Worm (Caenorhabditis elegans) whole organism, mixed stage, embryonic: ENCODE results near the gene F49C12.1.
"Not testable (repeated sequence)": the region's sequence is repeated elsewhere in the genome, so short reads cannot be mapped to it uniquely, and the experiment has no call there.

Experiments used
- M03D4.4 ChIP-seq: sonication (generic microtip); optimal IDR thresholded peaks from 2 replicates; lab custom pipeline; 2017; ENCODE audit warnings: mild to moderate bottlenecking, missing genetic modification characterization, missing compliant biosample characterization
- bed-3 ChIP-seq: fragments of 200-800 bp; sonication (Bioruptor generic); optimal IDR thresholded peaks from 3 replicates; lab custom pipeline; 2018; ENCODE audit warnings: mild to moderate bottlenecking, missing genetic modification characterization, moderate library complexity, missing compliant biosample characterization
- ceh-39 ChIP-seq: fragments of 150-350 bp; optimal IDR thresholded peaks from 2 replicates; lab custom pipeline; 2014; ENCODE audit warnings: missing biosample characterization, missing genetic modification characterization
- elt-3 ChIP-seq: fragments of 150-350 bp; optimal IDR thresholded peaks from 2 replicates; lab custom pipeline; 2014; ENCODE audit warnings: missing biosample characterization, missing genetic modification characterization
- flh-1 ChIP-seq: fragments of 200-800 bp; sonication (Bioruptor generic); optimal IDR thresholded peaks from 2 replicates; lab custom pipeline; 2018; ENCODE audit warnings: mild to moderate bottlenecking, missing genetic modification characterization, moderate library complexity, missing compliant biosample characterization
- hlh-1 ChIP-seq: fragments of 150-350 bp; optimal IDR thresholded peaks from 2 replicates; lab custom pipeline; 2014; ENCODE audit warnings: missing biosample characterization, missing genetic modification reagents, missing genetic modification characterization
- lsy-2 ChIP-seq: fragments of 150-350 bp; optimal IDR thresholded peaks from 2 replicates; lab custom pipeline; 2014; ENCODE audit warnings: missing biosample characterization, missing genetic modification characterization
- mep-1 ChIP-seq: fragments of 150-350 bp; optimal IDR thresholded peaks from 2 replicates; lab custom pipeline; 2017; ENCODE audit warnings: missing biosample characterization, missing genetic modification reagents, missing genetic modification characterization, inconsistent platforms
- nhr-12 ChIP-seq: fragments of 150-350 bp; optimal IDR thresholded peaks from 2 replicates; lab custom pipeline; 2014; ENCODE audit warnings: missing biosample characterization, missing genetic modification characterization
- nhr-237 ChIP-seq: fragments of 150-350 bp; optimal IDR thresholded peaks from 2 replicates; lab custom pipeline; 2014; ENCODE audit warnings: missing biosample characterization, missing genetic modification characterization
- nhr-28 ChIP-seq: fragments of 150-350 bp; optimal IDR thresholded peaks from 2 replicates; lab custom pipeline; 2014; ENCODE audit warnings: missing biosample characterization, missing genetic modification characterization
- nhr-76 ChIP-seq: sonication (generic microtip); optimal IDR thresholded peaks from 2 replicates; lab custom pipeline; 2017; ENCODE audit warnings: missing biosample characterization, missing genetic modification characterization
- tbx-8 ChIP-seq: fragments of 200-800 bp; sonication (Bioruptor generic); optimal IDR thresholded peaks from 2 replicates; lab custom pipeline; 2018; ENCODE audit warnings: mild to moderate bottlenecking, missing genetic modification characterization, moderate library complexity, missing compliant biosample characterization
- unc-120 ChIP-seq: sonication (generic microtip); optimal IDR thresholded peaks from 2 replicates; lab custom pipeline; 2017; ENCODE audit warnings: missing genetic modification characterization, missing compliant biosample characterization; ENCODE audit not compliant: poor library complexity, severe bottlenecking
- zip-8 ChIP-seq: fragments of 150-350 bp; optimal IDR thresholded peaks from 2 replicates; lab custom pipeline; 2014; ENCODE audit warnings: missing biosample characterization, missing genetic modification characterization
- ztf-11 ChIP-seq: fragments of 150-350 bp; optimal IDR thresholded peaks from 2 replicates; lab custom pipeline; 2014; ENCODE audit warnings: missing biosample characterization, missing genetic modification characterization

Gene F49C12.1

ce11 chrIV:9249219-9249618, 46.9 kb downstream of the F49C12.1 start, which contains the start of gene Y11D7A.7:
Y11D7A.7 (plus strand) TSS chrIV:9249519.
- TF ChIP-seq nhr-237 (tag; lab: Kevin White, UChicago); nhr-28; nhr-12: not testable (repeated sequence)

- no peak for TF ChIP-seq zip-8 (tag; lab: Kevin White, UChicago)
- no peak for TF ChIP-seq tbx-8 (GFP tag; lab: Kevin White, UChicago)
- no peak for TF ChIP-seq bed-3
- TF ChIP-seq ztf-11 (tag; lab: Kevin White, UChicago) = no peak
- TF ChIP-seq hlh-1 (tag; lab: Kevin White, UChicago) = no peak
- TF ChIP-seq mep-1 (tag; lab: Kevin White, UChicago) = no peak
- TF ChIP-seq unc-120 (tag; lab: Kevin White, UChicago) = no peak
- TF ChIP-seq ceh-39 (tag; lab: Kevin White, UChicago) = no peak
- no peak for TF ChIP-seq elt-3 (tag; lab: Kevin White, UChicago)
- TF ChIP-seq flh-1 (GFP tag; lab: Kevin White, UChicago) = no peak
- TF ChIP-seq nhr-12 = no peak
- no peak for TF ChIP-seq M03D4.4 (tag; lab: Kevin White, UChicago)
- TF ChIP-seq lsy-2 (tag; lab: Kevin White, UChicago) = no peak
- no peak for TF ChIP-seq nhr-76 (tag; lab: Kevin White, UChicago)
Observed at ce11 chrIV:9245423-9245822, 50.7 kb downstream of the F49C12.1 start, which contains the start of gene Y11D7A.5. Y11D7A.5 (minus strand) TSS chrIV:9245523.
